Worm (Caenorhabditis elegans): ENCODE results near the gene fbxb-39.
"Not testable (repeated sequence)": the region's sequence is repeated elsewhere in the genome, so short reads cannot be mapped to it uniquely, and the experiment has no call there.

fbxb-39 gene

DNA sequence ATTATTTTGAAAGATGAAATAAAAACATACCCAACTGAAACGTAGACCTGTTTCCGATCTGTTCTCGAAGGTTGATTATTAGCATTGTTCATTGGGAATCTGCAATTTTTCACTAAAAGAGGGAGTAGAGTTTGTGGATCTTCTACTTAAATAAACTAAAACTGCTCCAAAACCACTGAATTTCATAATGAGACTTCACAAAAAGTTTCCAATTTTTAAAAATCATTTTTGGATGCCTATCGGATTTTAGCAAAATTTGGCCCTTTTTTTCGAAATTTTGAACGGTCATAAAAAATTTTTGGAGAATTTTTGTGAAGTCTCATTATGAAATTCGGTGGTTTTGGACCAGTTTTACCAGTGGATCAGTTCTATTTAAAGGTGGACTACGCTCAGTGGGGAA lies 26.5 kb upstream of the fbxb-39 start, which contains the start of gene K02E7.10:
Gene K02E7.10 (minus strand): TSS at position 101 of the 400 bp plus-strand sequence.
- no peak for TF ChIP-seq ztf-23 (GFP tag; IDR thresholded peaks at IDR 0.05)
- no peak for TF ChIP-seq flt-1 (GFP tag; IDR thresholded peaks at IDR 0.05)
- TF ChIP-seq T22C8.4 (GFP tag; IDR thresholded peaks at IDR 0.05), result no peak
- no peak for TF ChIP-seq med-1 (GFP tag; optimal IDR thresholded peaks at IDR 0.05; ENCODE audit: insufficient read depth)
- no peak for TF ChIP-seq ref-1 (GFP tag; conservative IDR thresholded peaks at IDR 0.05)
- TF ChIP-seq ztf-29 (GFP tag; IDR thresholded peaks at IDR 0.05), result no peak

DNA sequence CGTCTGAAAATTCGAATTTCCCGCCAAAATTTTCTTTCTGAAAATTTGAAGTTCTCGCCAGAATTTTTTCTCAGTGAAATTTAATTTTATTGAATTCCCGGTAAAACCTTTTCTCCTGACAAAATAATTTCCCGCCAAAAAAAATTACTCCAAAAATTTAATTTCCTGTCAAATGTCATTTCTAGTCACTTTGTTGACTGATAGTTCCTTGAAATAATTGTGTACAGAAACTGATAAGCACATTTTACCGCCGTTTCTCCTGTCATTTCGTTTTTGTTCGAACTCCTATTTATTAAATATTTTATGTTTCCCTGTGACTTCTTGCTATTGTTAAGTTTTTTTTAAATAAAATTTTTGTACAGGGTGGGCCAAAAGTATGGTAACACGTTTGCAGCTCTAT lies 23.6 kb upstream of the fbxb-39 start:
- TF ChIP-seq cog-1 (tag; optimal IDR thresholded peaks at IDR 0.05), result no peak
- no peak for TF ChIP-seq med-1 (GFP tag; optimal IDR thresholded peaks at IDR 0.05; ENCODE audit: insufficient read depth)
- TF ChIP-seq ztf-29 (GFP tag; IDR thresholded peaks at IDR 0.05), result no peak
- no peak for TF ChIP-seq ref-1 (GFP tag; conservative IDR thresholded peaks at IDR 0.05)
- TF ChIP-seq ztf-23 (GFP tag; IDR thresholded peaks at IDR 0.05), result no peak
- TF ChIP-seq T22C8.4 (GFP tag; IDR thresholded peaks at IDR 0.05), result no peak
- TF ChIP-seq klf-2 (GFP tag; conservative IDR thresholded peaks at IDR 0.05), result no peak
- no peak for TF ChIP-seq flt-1 (GFP tag; IDR thresholded peaks at IDR 0.05)
- no peak for TF ChIP-seq tab-1 (GFP tag; IDR thresholded peaks at IDR 0.05)

DNA sequence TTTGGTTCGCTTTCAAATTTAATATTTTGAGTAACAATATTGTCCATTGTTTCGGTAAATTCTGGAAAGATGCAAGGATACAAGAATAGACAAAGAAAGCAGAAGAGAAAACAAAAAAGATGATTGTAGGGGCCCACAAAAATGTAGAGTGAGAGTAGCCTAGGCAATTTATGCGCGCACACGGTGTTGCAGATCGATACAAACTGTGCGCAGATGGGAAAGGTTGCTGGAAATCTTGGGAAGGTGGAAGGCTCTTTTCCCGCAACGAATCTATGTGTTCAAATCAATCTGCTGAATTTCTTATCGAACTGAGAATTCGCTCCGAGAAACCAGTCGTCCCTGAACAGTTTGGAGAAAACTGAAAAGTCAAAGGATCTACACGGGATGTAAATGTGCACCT lies 20.3 kb upstream of the fbxb-39 start, which contains the start of gene btb-10:
Gene btb-10 (minus strand): TSS at position 101 of the 400 bp plus-strand sequence.
- not testable (repeated sequence) for TF ChIP-seq ztf-29 (GFP tag; IDR thresholded peaks at IDR 0.05); ref-1 (GFP tag; conservative IDR thresholded peaks at IDR 0.05); T22C8.4 (GFP tag; IDR thresholded peaks at IDR 0.05)

DNA sequence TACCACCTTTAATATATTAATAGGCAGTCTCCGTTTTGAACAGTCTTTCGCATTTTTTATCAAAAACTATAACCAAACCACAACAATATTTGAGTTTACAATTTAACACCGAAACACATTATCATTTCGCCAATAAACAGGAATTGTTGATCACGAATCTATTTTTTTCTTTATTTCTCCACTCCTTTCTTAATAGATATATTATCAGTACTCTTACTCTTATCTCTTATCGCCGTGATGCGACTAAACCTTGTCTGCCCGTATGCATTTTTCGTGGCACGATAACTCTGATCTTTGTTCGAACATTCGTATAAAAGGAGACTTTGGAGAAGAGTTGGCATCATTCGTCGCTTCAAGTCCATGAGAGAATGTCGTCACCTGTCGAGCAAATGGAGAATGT lies 16.5 kb upstream of the fbxb-39 start:
- TF ChIP-seq flt-1 (GFP tag; IDR thresholded peaks at IDR 0.05), result no peak
- no peak for TF ChIP-seq T22C8.4 (GFP tag; IDR thresholded peaks at IDR 0.05)
- no peak for TF ChIP-seq cog-1 (tag; optimal IDR thresholded peaks at IDR 0.05)
- no peak for TF ChIP-seq ztf-29 (GFP tag; IDR thresholded peaks at IDR 0.05)
- no peak for TF ChIP-seq klf-2 (GFP tag; conservative IDR thresholded peaks at IDR 0.05)
- TF ChIP-seq med-1 (GFP tag; optimal IDR thresholded peaks at IDR 0.05; ENCODE audit: insufficient read depth), result no peak
- TF ChIP-seq tab-1 (GFP tag; IDR thresholded peaks at IDR 0.05), result no peak
- no peak for TF ChIP-seq ref-1 (GFP tag; conservative IDR thresholded peaks at IDR 0.05)
- TF ChIP-seq ztf-23 (GFP tag; IDR thresholded peaks at IDR 0.05), result no peak

DNA sequence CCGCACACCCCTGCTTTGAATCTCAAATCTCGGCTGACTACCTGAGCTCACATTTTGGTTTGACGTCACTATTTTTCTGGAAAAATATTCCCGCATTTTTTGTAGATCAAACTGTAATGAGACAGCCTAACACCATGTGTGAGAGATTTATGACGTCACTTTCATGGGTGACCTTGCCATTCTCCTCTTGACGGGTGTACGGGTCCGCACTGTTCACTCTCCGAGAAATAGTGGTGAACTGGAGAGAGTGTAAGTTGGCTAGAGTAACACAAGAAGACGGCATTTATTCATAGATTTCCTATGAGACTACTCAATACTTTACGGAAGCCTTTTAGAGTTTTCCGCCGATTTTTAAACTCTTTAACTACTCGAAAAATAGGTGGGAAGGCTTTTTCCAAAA lies 14.4 kb upstream of the fbxb-39 start, which contains the start of gene K02E7.7:
Gene K02E7.7 (plus strand): TSS at position 301 of the 400 bp plus-strand sequence.
- TF ChIP-seq T22C8.4 (GFP tag; IDR thresholded peaks at IDR 0.05); med-1 (GFP tag; optimal IDR thresholded peaks at IDR 0.05; ENCODE audit: insufficient read depth); flt-1 (GFP tag; IDR thresholded peaks at IDR 0.05): not testable (repeated sequence)

DNA sequence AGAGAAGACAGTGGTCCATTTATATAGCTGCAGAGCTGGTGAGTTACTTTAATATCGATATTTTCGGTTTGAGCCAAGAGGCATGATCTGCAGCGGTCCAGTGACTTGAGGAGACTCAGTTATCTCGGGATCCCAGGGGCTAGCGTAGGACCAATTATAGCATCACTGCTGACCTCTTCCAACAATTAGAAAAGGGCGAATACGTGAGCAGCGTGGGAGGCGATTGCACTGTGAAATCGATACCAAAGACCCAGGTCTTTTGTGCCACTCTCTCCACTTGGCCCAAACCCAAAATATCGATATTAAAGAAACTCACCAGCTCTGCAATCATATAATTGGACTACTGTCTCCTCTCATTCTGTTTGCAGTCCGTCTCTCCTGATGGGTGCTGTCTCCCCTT lies 9.5 kb upstream of the fbxb-39 start, which contains the start of gene fbxb-40:
Gene fbxb-40 (minus strand): TSS at position 101 of the 400 bp plus-strand sequence.
- TF ChIP-seq ztf-29 (GFP tag; IDR thresholded peaks at IDR 0.05) (no peak), flt-1 (GFP tag; IDR thresholded peaks at IDR 0.05) (peak; percentile 47; the same call in 1 of the 2 replicates)

DNA sequence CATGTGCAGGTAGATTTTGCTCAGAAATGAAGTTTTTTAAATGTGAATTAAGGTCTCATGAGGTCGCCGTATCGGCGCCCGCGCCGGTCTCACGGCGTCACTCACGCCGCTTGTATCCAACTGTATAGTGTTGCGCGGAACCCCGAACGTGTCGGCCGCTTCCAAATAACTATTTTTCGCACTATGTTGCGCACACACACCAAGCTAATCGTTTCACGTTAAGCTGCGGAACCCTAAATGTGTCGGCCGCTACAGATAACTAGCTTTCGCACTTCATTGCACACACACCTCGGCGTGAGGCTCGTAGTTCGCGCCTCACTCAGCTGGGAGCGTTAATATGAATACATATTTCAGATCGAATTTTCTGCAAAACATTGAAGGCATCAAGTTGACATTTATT lies 6.6 kb upstream of the fbxb-39 start:
- no peak for TF ChIP-seq ztf-23 (GFP tag; IDR thresholded peaks at IDR 0.05)
- no peak for TF ChIP-seq cog-1 (tag; optimal IDR thresholded peaks at IDR 0.05)
- no peak for TF ChIP-seq med-1 (GFP tag; optimal IDR thresholded peaks at IDR 0.05; ENCODE audit: insufficient read depth)
- no peak for TF ChIP-seq klf-2 (GFP tag; conservative IDR thresholded peaks at IDR 0.05)
- no peak for TF ChIP-seq ref-1 (GFP tag; conservative IDR thresholded peaks at IDR 0.05)
- TF ChIP-seq ztf-29 (GFP tag; IDR thresholded peaks at IDR 0.05), result no peak
- no peak for TF ChIP-seq tab-1 (GFP tag; IDR thresholded peaks at IDR 0.05)
- TF ChIP-seq flt-1 (GFP tag; IDR thresholded peaks at IDR 0.05), result no peak
- no peak for TF ChIP-seq T22C8.4 (GFP tag; IDR thresholded peaks at IDR 0.05)

DNA sequence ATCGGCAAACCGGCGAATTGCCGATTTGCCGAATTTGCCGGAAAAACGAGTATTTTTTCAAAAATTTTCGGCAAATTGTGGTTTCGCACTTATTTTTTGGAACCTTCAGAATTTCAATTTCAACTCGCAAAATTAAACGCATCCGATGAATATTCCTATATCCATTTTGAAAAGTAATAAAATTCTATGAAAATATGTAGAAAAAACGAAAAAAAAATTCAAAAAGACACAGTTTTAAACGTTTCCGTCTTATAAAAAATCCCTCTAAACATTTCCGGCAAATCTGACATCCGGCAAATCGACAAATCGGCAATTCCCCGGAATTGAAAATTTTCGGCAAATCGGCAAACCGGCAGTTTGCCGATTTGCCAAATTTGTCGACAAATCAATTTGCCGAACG lies 5.3 kb upstream of the fbxb-39 start, which contains the start of gene str-148:
Gene str-148 (plus strand): TSS at position 301 of the 400 bp plus-strand sequence.
- TF ChIP-seq flt-1 (GFP tag; IDR thresholded peaks at IDR 0.05), result no peak
- TF ChIP-seq cog-1 (tag; optimal IDR thresholded peaks at IDR 0.05), result no peak
- no peak for TF ChIP-seq tab-1 (GFP tag; IDR thresholded peaks at IDR 0.05)
- TF ChIP-seq ref-1 (GFP tag; conservative IDR thresholded peaks at IDR 0.05), result no peak
- no peak for TF ChIP-seq ztf-29 (GFP tag; IDR thresholded peaks at IDR 0.05)
- no peak for TF ChIP-seq med-1 (GFP tag; optimal IDR thresholded peaks at IDR 0.05; ENCODE audit: insufficient read depth)
- no peak for TF ChIP-seq ztf-23 (GFP tag; IDR thresholded peaks at IDR 0.05)
- no peak for TF ChIP-seq klf-2 (GFP tag; conservative IDR thresholded peaks at IDR 0.05)
- TF ChIP-seq T22C8.4 (GFP tag; IDR thresholded peaks at IDR 0.05), result no peak

DNA sequence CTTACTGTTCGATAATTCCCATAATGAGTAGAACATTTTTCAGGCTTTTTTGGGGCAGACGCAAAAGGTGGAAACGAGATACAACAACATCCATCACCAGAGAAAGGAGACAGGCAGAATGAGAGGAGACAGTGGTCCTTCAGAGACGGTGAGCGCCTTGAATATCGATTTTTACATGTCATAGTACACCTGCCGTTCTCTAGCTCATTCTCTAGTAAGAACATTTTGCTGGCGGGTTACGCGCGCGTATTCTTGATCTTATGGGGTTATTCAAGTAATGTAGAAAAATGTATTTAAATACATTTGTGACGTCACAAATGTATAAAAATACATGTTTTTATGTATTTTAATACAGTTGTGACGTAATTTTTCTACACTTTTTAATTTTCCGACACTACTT lies 3.6 kb upstream of the fbxb-39 start, which contains the start of gene fbxb-45:
Gene fbxb-45 (minus strand): TSS at position 101 of the 400 bp plus-strand sequence.
- TF ChIP-seq T22C8.4 (GFP tag; IDR thresholded peaks at IDR 0.05), result peak; percentile 58

DNA sequence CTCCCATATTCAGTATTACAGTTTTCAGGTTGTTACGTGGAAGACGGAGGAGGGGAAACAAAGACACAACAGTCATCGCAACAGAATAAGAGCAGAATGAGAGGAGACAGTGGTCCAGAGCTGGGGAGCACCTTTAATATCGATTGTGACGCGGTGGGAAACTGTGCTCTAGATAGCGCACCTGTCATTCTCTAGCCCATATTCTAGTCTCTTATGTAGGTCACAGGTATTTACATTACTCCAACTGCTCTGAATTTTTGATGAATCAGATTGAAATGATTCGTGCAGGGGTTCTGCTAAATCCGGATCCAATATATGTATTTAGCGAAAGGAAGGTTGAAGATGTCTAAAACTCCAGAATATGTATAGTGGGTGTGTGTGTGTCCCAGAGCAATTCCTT lies 1.9 kb upstream of the fbxb-39 start, which contains the start of gene fbxb-41:
Gene fbxb-41 (minus strand): TSS at position 101 of the 400 bp plus-strand sequence.
- TF ChIP-seq cog-1 (tag; optimal IDR thresholded peaks at IDR 0.05), result no peak
- TF ChIP-seq ztf-23 (GFP tag; IDR thresholded peaks at IDR 0.05), result no peak
- TF ChIP-seq ref-1 (GFP tag; conservative IDR thresholded peaks at IDR 0.05), result no peak
- no peak for TF ChIP-seq klf-2 (GFP tag; conservative IDR thresholded peaks at IDR 0.05)
- no peak for TF ChIP-seq T22C8.4 (GFP tag; IDR thresholded peaks at IDR 0.05)
- no peak for TF ChIP-seq flt-1 (GFP tag; IDR thresholded peaks at IDR 0.05)
- TF ChIP-seq tab-1 (GFP tag; IDR thresholded peaks at IDR 0.05), result no peak
- no peak for TF ChIP-seq ztf-29 (GFP tag; IDR thresholded peaks at IDR 0.05)
- no peak for TF ChIP-seq med-1 (GFP tag; optimal IDR thresholded peaks at IDR 0.05; ENCODE audit: insufficient read depth)

DNA sequence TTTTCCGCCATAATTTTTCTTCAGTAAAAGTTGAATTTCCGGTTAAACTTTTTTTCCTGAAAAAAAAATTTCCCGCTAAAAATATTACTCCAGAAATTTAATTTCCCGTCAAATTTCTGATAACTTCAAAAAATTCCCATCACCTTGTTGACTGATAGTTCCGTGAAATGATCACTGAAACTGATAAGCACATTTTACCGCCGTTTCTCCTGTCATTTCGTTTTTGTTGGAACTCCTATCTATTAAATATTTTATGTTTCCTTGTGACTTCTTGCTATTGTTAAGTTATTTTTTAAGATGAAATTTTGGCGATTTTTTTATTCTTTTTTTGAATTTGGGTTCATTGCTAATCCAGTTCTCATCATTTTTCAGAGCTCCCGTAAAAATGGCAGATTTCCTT lies 11.8 kb downstream of the fbxb-39 start, which contains the start of gene math-34:
Gene math-34 (plus strand): TSS at position 371 of the 400 bp plus-strand sequence.
- TF ChIP-seq ztf-23 (GFP tag; IDR thresholded peaks at IDR 0.05), result no peak
- no peak for TF ChIP-seq ref-1 (GFP tag; conservative IDR thresholded peaks at IDR 0.05)
- TF ChIP-seq tab-1 (GFP tag; IDR thresholded peaks at IDR 0.05), result no peak
- TF ChIP-seq ztf-29 (GFP tag; IDR thresholded peaks at IDR 0.05), result no peak
- no peak for TF ChIP-seq klf-2 (GFP tag; conservative IDR thresholded peaks at IDR 0.05)
- no peak for TF ChIP-seq flt-1 (GFP tag; IDR thresholded peaks at IDR 0.05)
- TF ChIP-seq med-1 (GFP tag; optimal IDR thresholded peaks at IDR 0.05; ENCODE audit: insufficient read depth), result no peak

Measured in whole organism, midembryonic.